Worm (Caenorhabditis elegans): Measurements from ENCODE around the gene srh-23.

DNA sequence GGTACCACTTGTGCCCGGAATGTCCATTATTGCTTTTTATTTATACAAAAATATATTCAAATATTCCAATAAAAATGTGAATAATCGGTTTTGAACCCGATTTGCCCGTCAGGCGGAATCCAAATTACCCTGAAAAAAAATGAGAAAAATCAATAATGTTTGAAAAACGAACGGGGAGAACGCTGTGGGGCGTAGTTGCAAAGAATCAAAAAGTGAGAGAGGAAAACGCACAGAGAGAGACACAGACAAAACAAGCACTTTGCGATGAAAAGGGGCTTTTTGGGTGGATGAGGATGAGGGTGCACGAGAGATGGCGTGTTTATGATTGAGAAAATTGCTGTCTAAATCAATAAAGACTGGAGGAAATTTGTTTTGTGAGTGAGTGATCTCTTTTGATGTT lies 42.1 kb downstream of the srh-23 start, which contains the start of gene tam-1:
- TF ChIP-seq hmg-1.2 (GFP tag; IDR thresholded peaks at IDR 0.05), result peak; percentile 20; the same call in 1 of the 2 replicates
- no peak for TF ChIP-seq F22D6.2 (tag; optimal IDR thresholded peaks at IDR 0.05)
- no peak for TF ChIP-seq sptf-2 (GFP tag; optimal IDR thresholded peaks at IDR 0.05)
